Worm (Caenorhabditis elegans) whole organism, L1 larva: ENCODE data around the gene spe-17.
A peak's percentile ranks its signal among the peaks of the same experiment; 100 is the strongest.

Experiments used
- C04F5.9 ChIP-seq: sonication (generic microtip); optimal IDR thresholded peaks from 2 replicates; lab custom pipeline; 2016; ENCODE audit warnings: missing genetic modification characterization, missing compliant biosample characterization
- aha-1 ChIP-seq: fragments of 150-350 bp; optimal IDR thresholded peaks from 2 replicates; lab custom pipeline; 2014; ENCODE audit warnings: missing biosample characterization, missing genetic modification characterization
- aly-2 ChIP-seq: fragments of 150-350 bp; optimal IDR thresholded peaks from 2 replicates; lab custom pipeline; 2014; ENCODE audit warnings: missing biosample characterization, missing genetic modification characterization
- blmp-1 ChIP-seq: fragments of 150-350 bp; optimal IDR thresholded peaks from 2 replicates; lab custom pipeline; 2014; ENCODE audit warnings: missing biosample characterization, missing genetic modification characterization
- dsc-1 ChIP-seq: sonication (generic microtip); optimal IDR thresholded peaks from 2 replicates; lab custom pipeline; 2016; ENCODE audit warnings: mild to moderate bottlenecking, missing genetic modification characterization, missing compliant biosample characterization
- efl-1 ChIP-seq, 4 experiments: fragments of 150-350 bp; optimal IDR thresholded peaks in 3 of 4; peaks in 1 of 4; 1 replicate in 1 of 4; 2 replicates in 3 of 4; lab custom pipeline; 2014; ENCODE audit warnings: missing biosample characterization in 2 of 4, missing genetic modification characterization in 2 of 4, missing genetic modification reagents in 2 of 4
- egl-27 ChIP-seq, 2 experiments: fragments of 150-350 bp in 1 of 2; sonication (generic microtip); optimal IDR thresholded peaks; 3 replicates each; lab custom pipeline; 2017 to 2018; ENCODE audit warnings: missing biosample characterization in 2 of 2, missing genetic modification characterization in 2 of 2, missing genetic modification reagents in 2 of 2
- fkh-4 ChIP-seq: sonication (generic microtip); optimal IDR thresholded peaks from 2 replicates; lab custom pipeline; 2016; ENCODE audit warnings: missing compliant biosample characterization, missing genetic modification characterization, borderline replicate concordance
- fkh-8 ChIP-seq: sonication (generic microtip); optimal IDR thresholded peaks from 2 replicates; lab custom pipeline; 2016; ENCODE audit warnings: mild to moderate bottlenecking, missing genetic modification characterization, missing compliant biosample characterization
- fos-1 ChIP-seq: fragments of 150-350 bp; optimal IDR thresholded peaks from 2 replicates; lab custom pipeline; 2014; ENCODE audit warnings: missing biosample characterization, missing genetic modification characterization
- hlh-4 ChIP-seq: sonication (generic microtip); optimal IDR thresholded peaks from 2 replicates; lab custom pipeline; 2016; ENCODE audit warnings: mild to moderate bottlenecking, missing genetic modification characterization, missing compliant biosample characterization
- hpl-2 ChIP-seq: fragments of 150-350 bp; optimal IDR thresholded peaks from 2 replicates; lab custom pipeline; 2014; ENCODE audit warnings: missing biosample characterization, missing genetic modification reagents, missing genetic modification characterization
- irx-1 ChIP-seq: sonication (generic microtip); optimal IDR thresholded peaks from 2 replicates; lab custom pipeline; 2016; ENCODE audit warnings: missing genetic modification characterization, missing compliant biosample characterization
- isw-1 ChIP-seq: fragments of 200-800 bp; sonication (Bioruptor generic); IDR thresholded peaks from 2 replicates; pipeline ENCODE4 v1.3.6; 2022; ENCODE audit warnings: missing genetic modification characterization, missing compliant biosample characterization
- jun-1 ChIP-seq: fragments of 150-350 bp; optimal IDR thresholded peaks from 2 replicates; lab custom pipeline; 2014; ENCODE audit warnings: missing biosample characterization, missing genetic modification reagents, missing genetic modification characterization
- lin-14 ChIP-seq: fragments of 200-800 bp; sonication (Bioruptor generic); optimal IDR thresholded peaks from 2 replicates; lab custom pipeline; 2018; ENCODE audit warnings: mild to moderate bottlenecking, missing genetic modification characterization, moderate library complexity, missing compliant biosample characterization
- lin-15B ChIP-seq: fragments of 150-350 bp; sonication (generic microtip); optimal IDR thresholded peaks from 3 replicates; lab custom pipeline; 2014; ENCODE audit warnings: missing biosample characterization, missing genetic modification characterization
- lin-35 ChIP-seq, 2 experiments: fragments of 150-350 bp; optimal IDR thresholded peaks; 2 replicates each; lab custom pipeline; 2014; ENCODE audit warnings: missing biosample characterization in 2 of 2, missing genetic modification characterization in 2 of 2, missing genetic modification reagents in 2 of 2
- lin-39 ChIP-seq: fragments of 150-350 bp; optimal IDR thresholded peaks from 2 replicates; lab custom pipeline; 2014; ENCODE audit warnings: missing biosample characterization, missing genetic modification reagents, missing genetic modification characterization
- lir-3 ChIP-seq: sonication (generic microtip); optimal IDR thresholded peaks from 2 replicates; lab custom pipeline; 2016; ENCODE audit warnings: mild to moderate bottlenecking, missing genetic modification characterization, moderate library complexity, missing compliant biosample characterization; ENCODE audit not compliant: poor library complexity
- lsy-2 ChIP-seq, 2 experiments: fragments of 150-350 bp; optimal IDR thresholded peaks; 2 replicates each; lab custom pipeline; 2014; ENCODE audit warnings: missing biosample characterization in 2 of 2, missing genetic modification characterization in 2 of 2
- mab-9 ChIP-seq: fragments of 200-800 bp; sonication (Bioruptor generic); IDR thresholded peaks from 2 replicates; pipeline ENCODE4 v1.3.6; 2022; ENCODE audit warnings: missing genetic modification reagents, missing genetic modification characterization, missing compliant biosample characterization
- mdl-1 ChIP-seq, 2 experiments: fragments of 150-350 bp; optimal IDR thresholded peaks; 2 replicates each; lab custom pipeline; 2014 to 2017; ENCODE audit warnings: missing biosample characterization in 2 of 2, missing genetic modification characterization in 2 of 2, inconsistent platforms in 1 of 2
- mef-2 ChIP-seq: fragments of 150-350 bp; optimal IDR thresholded peaks from 2 replicates; lab custom pipeline; 2014; ENCODE audit warnings: missing biosample characterization, missing genetic modification characterization
- nhr-11 ChIP-seq: fragments of 150-350 bp; optimal IDR thresholded peaks from 2 replicates; lab custom pipeline; 2014; ENCODE audit warnings: missing biosample characterization, missing genetic modification characterization
- nhr-19 ChIP-seq: fragments of 200-800 bp; sonication (Bioruptor generic); conservative IDR thresholded peaks from 2 replicates; pipeline ENCODE4 v1.3.6; 2022; ENCODE audit warnings: missing genetic modification characterization, missing compliant biosample characterization
- nhr-20 ChIP-seq: sonication (generic microtip); optimal IDR thresholded peaks from 2 replicates; lab custom pipeline; 2016; ENCODE audit warnings: mild to moderate bottlenecking, missing genetic modification characterization, missing compliant biosample characterization
- nhr-237 ChIP-seq: fragments of 150-350 bp; optimal IDR thresholded peaks from 2 replicates; lab custom pipeline; 2014; ENCODE audit warnings: missing biosample characterization, missing genetic modification characterization
- nhr-47 ChIP-seq: sonication (generic microtip); optimal IDR thresholded peaks from 2 replicates; lab custom pipeline; 2016; ENCODE audit warnings: mild to moderate bottlenecking, missing genetic modification characterization, moderate library complexity, missing compliant biosample characterization
- nhr-71 ChIP-seq: sonication (generic microtip); optimal IDR thresholded peaks from 2 replicates; lab custom pipeline; 2016; ENCODE audit warnings: mild to moderate bottlenecking, missing genetic modification characterization, moderate library complexity, missing compliant biosample characterization
- nhr-76 ChIP-seq: sonication (generic microtip); optimal IDR thresholded peaks from 2 replicates; lab custom pipeline; 2017; ENCODE audit warnings: missing biosample characterization, missing genetic modification characterization
- nhr-84 ChIP-seq: sonication (generic microtip); optimal IDR thresholded peaks from 2 replicates; lab custom pipeline; 2017; ENCODE audit warnings: missing biosample characterization, missing genetic modification characterization
- nhr-90 ChIP-seq: sonication (generic microtip); optimal IDR thresholded peaks from 2 replicates; lab custom pipeline; 2016; ENCODE audit warnings: mild to moderate bottlenecking, missing genetic modification characterization, missing compliant biosample characterization; ENCODE audit not compliant: poor library complexity
- pag-3 ChIP-seq: sonication (generic microtip); optimal IDR thresholded peaks from 2 replicates; lab custom pipeline; 2017; ENCODE audit warnings: missing genetic modification characterization, mild to moderate bottlenecking, missing compliant biosample characterization, antibody characterized with exemption, borderline replicate concordance; ENCODE audit not compliant: insufficient read depth
- pax-3 ChIP-seq: fragments of 200-800 bp; sonication (Bioruptor generic); optimal IDR thresholded peaks from 2 replicates; lab custom pipeline; 2018; ENCODE audit warnings: mild to moderate bottlenecking, missing genetic modification characterization, moderate library complexity, missing compliant biosample characterization
- rnt-1 ChIP-seq: sonication (generic microtip); optimal IDR thresholded peaks from 2 replicates; lab custom pipeline; 2016; ENCODE audit warnings: mild to moderate bottlenecking, missing genetic modification characterization, moderate library complexity, missing compliant biosample characterization
- skn-1 ChIP-seq: fragments of 150-350 bp; optimal IDR thresholded peaks from 2 replicates; lab custom pipeline; 2014; ENCODE audit warnings: missing biosample characterization, missing genetic modification characterization
- snu-23 ChIP-seq: sonication (generic microtip); optimal IDR thresholded peaks from 2 replicates; lab custom pipeline; 2016; ENCODE audit warnings: missing genetic modification characterization, missing compliant biosample characterization
- sox-4 ChIP-seq: sonication (generic microtip); optimal IDR thresholded peaks from 2 replicates; lab custom pipeline; 2016; ENCODE audit warnings: missing genetic modification characterization, missing compliant biosample characterization
- swsn-7 ChIP-seq: sonication (generic microtip); optimal IDR thresholded peaks from 2 replicates; lab custom pipeline; 2016; ENCODE audit warnings: missing genetic modification characterization, missing compliant biosample characterization
- tbx-2 ChIP-seq: sonication (generic microtip); optimal IDR thresholded peaks from 2 replicates; lab custom pipeline; 2016; ENCODE audit warnings: missing genetic modification characterization, missing compliant biosample characterization
- tlp-1 ChIP-seq: fragments of 150-350 bp; optimal IDR thresholded peaks from 2 replicates; lab custom pipeline; 2014; ENCODE audit warnings: missing biosample characterization, missing genetic modification characterization
- unc-30 ChIP-seq: sonication (generic microtip); optimal IDR thresholded peaks from 2 replicates; lab custom pipeline; 2017; ENCODE audit warnings: missing biosample characterization, missing genetic modification characterization
- xbp-1 ChIP-seq: sonication (generic microtip); optimal IDR thresholded peaks from 2 replicates; lab custom pipeline; 2016; ENCODE audit warnings: missing genetic modification characterization, missing compliant biosample characterization
- ztf-11 ChIP-seq, 2 experiments: sonication (generic microtip); optimal IDR thresholded peaks; 2 replicates each; lab custom pipeline; 2016 to 2017; ENCODE audit warnings: missing genetic modification characterization in 2 of 2, missing biosample characterization in 1 of 2, missing compliant biosample characterization in 1 of 2

The spe-17 gene

DNA sequence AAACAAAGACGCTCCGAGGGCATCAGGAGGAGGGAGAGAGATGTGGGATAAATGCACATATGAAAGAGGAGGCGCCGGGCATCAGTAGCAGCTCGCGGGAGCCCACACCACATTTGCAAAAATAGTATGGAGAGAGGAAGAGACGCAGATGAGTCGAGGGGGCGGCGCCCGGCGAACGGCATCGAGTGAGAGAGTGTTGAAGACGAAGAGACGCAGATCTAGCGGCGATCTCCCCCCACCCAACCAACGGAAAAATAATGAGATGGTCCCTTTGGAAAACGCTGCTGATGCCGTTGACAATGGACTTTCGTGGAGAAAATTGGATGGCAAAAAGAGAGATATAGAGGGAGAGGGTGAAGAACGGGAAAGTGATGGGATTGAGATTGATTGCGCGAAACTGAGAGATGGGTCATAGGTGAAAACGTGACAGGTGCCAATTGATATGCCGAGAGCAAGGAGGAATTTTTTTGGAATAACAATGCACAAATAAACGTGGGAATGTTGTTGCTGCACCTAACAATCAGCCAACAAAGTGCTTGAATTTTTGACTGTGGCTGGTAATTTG lies 699 bp upstream of the spe-17 start:
- TF ChIP-seq aha-1 (tag; lab: Kevin White, UChicago) (no peak), fkh-8 (no peak), irx-1 (tag; lab: Kevin White, UChicago) (no peak), nhr-47 (no peak), swsn-7 (tag; lab: Kevin White, UChicago) (peak; percentile 27), xbp-1 (tag; lab: Kevin White, UChicago) (peak; percentile 25), mdl-1 (tag; optimal IDR thresholded peaks at IDR 0.05; lab: Kevin White, UChicago) (peak in 1 of 2 experiments; percentile 14), nhr-84 (no peak), nhr-20 (peak; percentile 32), egl-27 (tag; optimal IDR thresholded peaks at IDR 0.05; lab: Kevin White, UChicago) (no peak), nhr-11 (tag; lab: Kevin White, UChicago) (no peak), nhr-90 (tag; lab: Kevin White, UChicago) (no peak), lin-15B (tag; lab: Kevin White, UChicago) (no peak), pax-3 (tag; lab: Kevin White, UChicago) (no peak), efl-1 (optimal IDR thresholded peaks at IDR 0.05; lab: Kevin White, UChicago) (peak in 1 of 2 experiments; percentile 3), efl-1 (GFP tag; optimal IDR thresholded peaks at IDR 0.05 in 1 of 2; lab: Kevin White, UChicago) (peak in 1 of 2 experiments; percentile 73), pag-3 (tag; lab: Kevin White, UChicago) (peak; percentile 90), lin-39 (tag; lab: Kevin White, UChicago) (peak; percentile 42), nhr-71 (tag; lab: Kevin White, UChicago) (peak; percentile 81), hlh-4 (tag; lab: Kevin White, UChicago) (no peak), rnt-1 (peak; percentile 77), nhr-19 (GFP tag; lab: Robert Waterston, UW) (peak; percentile 44), tlp-1 (tag; lab: Kevin White, UChicago) (no peak), unc-30 (tag; lab: Kevin White, UChicago) (no peak), aly-2 (tag; lab: Kevin White, UChicago) (no peak), lir-3 (tag; lab: Kevin White, UChicago) (no peak), lsy-2 (tag; optimal IDR thresholded peaks at IDR 0.05; lab: Kevin White, UChicago) (peak in 1 of 2 experiments; percentile 22), nhr-76 (tag; lab: Kevin White, UChicago) (no peak), hpl-2 (GFP tag; lab: Kevin White, UChicago) (no peak), dsc-1 (tag; lab: Kevin White, UChicago) (peak; percentile 43), lin-35 (GFP tag; optimal IDR thresholded peaks at IDR 0.05; lab: Kevin White, UChicago) (peak in 1 of 2 experiments; percentile 12), fkh-4 (no peak), ztf-11 (tag; optimal IDR thresholded peaks at IDR 0.05; lab: Kevin White, UChicago) (no peak), jun-1 (tag; lab: Kevin White, UChicago) (no peak), tbx-2 (tag; lab: Kevin White, UChicago) (peak; percentile 42), mef-2 (tag; lab: Kevin White, UChicago) (no peak), nhr-237 (tag; lab: Kevin White, UChicago) (no peak), lin-14 (GFP tag; lab: Kevin White, UChicago) (peak; percentile 96), mab-9 (GFP tag; lab: Robert Waterston, UW) (no peak), isw-1 (GFP tag; lab: Robert Waterston, UW) (no peak), sox-4 (tag; lab: Kevin White, UChicago) (no peak), C04F5.9 (tag; lab: Kevin White, UChicago) (no peak), snu-23 (peak; percentile 43), fos-1 (no peak), skn-1 (tag; lab: Kevin White, UChicago) (no peak), blmp-1 (no peak)
